Worm (Caenorhabditis elegans) whole organism, midembryonic: ENCODE results near the gene math-39.

Experiments used
- T22C8.4 ChIP-seq: fragments of 200-800 bp; sonication (Bioruptor generic); IDR thresholded peaks from 2 replicates; pipeline ENCODE4 v1.3.6; 2022; ENCODE audit warnings: missing genetic modification characterization, missing compliant biosample characterization
- cog-1 ChIP-seq: sonication (generic microtip); optimal IDR thresholded peaks from 2 replicates; lab custom pipeline; 2016; ENCODE audit warnings: missing genetic modification characterization, missing compliant biosample characterization
- flt-1 ChIP-seq: fragments of 200-800 bp; sonication (Bioruptor generic); IDR thresholded peaks from 2 replicates; pipeline ENCODE4 v1.3.6; 2022; ENCODE audit warnings: missing genetic modification characterization, missing compliant biosample characterization
- klf-2 ChIP-seq: fragments of 200-800 bp; sonication (Bioruptor generic); conservative IDR thresholded peaks from 2 replicates; pipeline ENCODE4 v1.3.6; 2022; ENCODE audit warnings: missing genetic modification reagents, missing genetic modification characterization, missing compliant biosample characterization
- med-1 ChIP-seq: sonication (generic microtip); optimal IDR thresholded peaks from 2 replicates; lab custom pipeline; 2017; ENCODE audit warnings: missing genetic modification characterization, mild to moderate bottlenecking, missing compliant biosample characterization, antibody characterized with exemption, missing genetic modification reagents; ENCODE audit not compliant: insufficient read depth
- ref-1 ChIP-seq: fragments of 200-800 bp; sonication (Bioruptor generic); conservative IDR thresholded peaks from 2 replicates; pipeline ENCODE4 v1.3.6; 2022; ENCODE audit warnings: missing genetic modification reagents, missing genetic modification characterization, missing compliant biosample characterization
- tab-1 ChIP-seq: fragments of 200-800 bp; sonication (Bioruptor generic); IDR thresholded peaks from 2 replicates; pipeline ENCODE4 v1.3.6; 2022; ENCODE audit warnings: missing genetic modification characterization, missing compliant biosample characterization
- ztf-23 ChIP-seq: fragments of 200-800 bp; sonication (Bioruptor generic); IDR thresholded peaks from 2 replicates; pipeline ENCODE4 v1.3.6; 2022; ENCODE audit warnings: missing genetic modification reagents, missing genetic modification characterization, missing compliant biosample characterization
- ztf-29 ChIP-seq: fragments of 200-800 bp; sonication (Bioruptor generic); IDR thresholded peaks from 2 replicates; pipeline ENCODE4 v1.3.6; 2022; ENCODE audit warnings: missing genetic modification reagents, missing genetic modification characterization, missing compliant biosample characterization

DNA sequence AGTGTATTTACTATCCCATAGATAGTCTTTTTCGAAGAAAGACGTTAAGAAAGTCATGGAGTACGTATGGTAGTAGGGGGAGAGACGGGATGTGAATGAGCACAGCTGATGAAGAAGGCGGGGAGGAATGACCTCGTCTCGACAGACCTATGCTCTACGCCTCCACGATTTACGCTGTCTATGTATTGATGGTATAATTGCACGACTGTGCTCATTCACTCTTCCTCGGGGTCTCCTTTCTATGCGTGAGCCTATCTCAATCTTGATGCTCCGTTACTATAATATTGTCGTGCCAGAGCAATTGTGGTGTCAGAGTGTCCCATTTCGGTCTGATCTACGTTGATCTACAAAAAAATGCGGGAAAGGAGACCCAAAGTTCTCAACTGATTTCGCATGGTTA lies 45.9 kb upstream of the math-39 start, which contains the start of gene C08F1.10:
- TF ChIP-seq ztf-29 (GFP tag; lab: Robert Waterston, UW), result no peak
- TF ChIP-seq cog-1, result no peak
- TF ChIP-seq T22C8.4, result no peak
- TF ChIP-seq flt-1, result no peak
- TF ChIP-seq klf-2 (GFP tag; lab: Robert Waterston, UW), result no peak
- no peak for TF ChIP-seq ztf-23 (GFP tag; lab: Robert Waterston, UW)
- no peak for TF ChIP-seq tab-1
- TF ChIP-seq med-1 (GFP tag; lab: Kevin White, UChicago), result no peak
- TF ChIP-seq ref-1 (GFP tag; lab: Robert Waterston, UW), result no peak
